Fruit fly (Drosophila melanogaster): ENCODE measurements around the gene MESR3.

The MESR3 gene

DNA sequence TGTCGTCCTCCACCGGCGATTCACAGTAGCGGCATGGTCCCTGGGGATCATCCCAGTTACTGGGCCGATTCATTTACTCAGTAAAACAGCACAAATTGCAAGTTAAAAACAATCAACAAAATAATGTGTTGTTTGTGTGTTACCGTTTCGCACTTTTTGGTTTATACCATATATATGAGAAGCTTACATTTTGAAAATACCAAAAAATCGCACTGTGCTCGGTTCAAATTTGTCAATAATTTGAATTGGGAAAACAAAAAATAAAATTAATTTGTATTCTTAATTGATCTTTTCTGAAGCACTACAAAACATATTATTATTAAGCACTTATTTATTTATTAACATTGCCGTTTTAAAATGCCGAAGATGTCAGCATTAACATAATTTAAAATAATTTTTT is 5.0 kb upstream of the MESR3 start, which contains the start of gene Atac2:
Atac2 (minus strand) TSS at position 144 of the 400 bp plus-strand sequence.
- no peak for TF ChIP-seq CG17801 (GFP tag; optimal IDR thresholded peaks at IDR 0.05; ENCODE audit: partially characterized antibody)

dm6 chr2L:18616019-18616418 is 1.0 kb upstream of the MESR3 start, which contains the start of gene IFT46:
IFT46 (minus strand) TSS chr2L:18616106.
- no peak for TF ChIP-seq CG17801 (GFP tag; optimal IDR thresholded peaks at IDR 0.05; ENCODE audit: partially characterized antibody)

DNA sequence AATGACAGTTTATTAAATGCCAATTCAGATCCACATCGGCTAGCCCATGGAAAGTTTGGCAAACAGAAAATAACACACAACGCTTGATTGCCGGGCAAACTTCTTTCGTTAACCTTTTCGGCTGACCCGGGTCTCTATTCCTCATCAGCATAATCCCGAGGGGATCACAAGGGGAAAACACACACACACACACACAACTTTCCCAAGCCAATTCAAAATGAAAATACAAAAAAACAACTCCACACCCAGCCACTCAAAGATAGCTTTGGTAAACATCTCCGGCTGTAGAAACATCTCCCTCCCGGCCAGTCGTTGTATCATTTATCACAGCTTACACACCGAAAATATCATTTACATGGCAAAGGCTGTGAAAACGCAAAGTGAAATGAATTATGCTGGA is 3.1 kb downstream of the MESR3 start:
- TF ChIP-seq CG17801 (GFP tag; optimal IDR thresholded peaks at IDR 0.05; ENCODE audit: partially characterized antibody) = no peak

DNA sequence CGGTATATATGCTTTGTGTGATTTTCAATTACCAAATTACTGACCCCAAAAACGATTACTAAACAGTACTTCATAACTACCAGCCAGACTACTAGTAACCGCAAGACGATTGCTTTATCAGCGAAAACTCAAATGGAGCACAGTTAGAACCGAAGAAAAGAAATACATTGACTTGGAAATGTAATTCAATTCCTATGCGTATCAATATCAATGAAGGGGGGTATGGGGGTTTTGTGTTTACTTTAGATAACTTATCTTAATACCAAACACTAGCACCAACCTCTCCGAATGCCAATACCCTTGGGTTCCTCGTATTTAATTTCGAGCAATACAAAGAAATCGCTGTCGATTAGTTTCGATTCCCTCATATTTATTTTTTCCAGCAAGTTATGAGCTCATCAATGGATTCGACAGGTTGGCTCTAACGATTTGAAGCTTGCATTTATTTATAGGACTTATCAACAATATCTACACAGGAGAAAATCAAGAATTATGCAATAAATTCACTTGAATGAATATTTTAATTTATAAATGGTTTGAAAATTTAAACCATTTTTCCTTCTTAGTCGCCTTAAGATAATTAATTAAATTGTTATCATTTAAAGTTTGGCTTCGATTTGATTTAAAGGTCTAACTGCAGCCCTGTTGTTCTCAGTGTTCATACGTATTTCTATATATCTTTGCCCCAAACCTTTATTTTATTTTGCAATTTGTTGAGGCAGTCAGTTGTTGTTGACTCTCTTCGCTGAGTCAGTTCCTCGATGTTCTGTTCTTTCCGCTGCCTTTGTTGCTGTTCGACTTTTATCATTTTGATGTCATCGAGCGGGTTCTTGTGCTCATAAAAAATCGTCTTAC is 4.5 kb downstream of the MESR3 start:
- peak; percentile 93 for TF ChIP-seq CG17801 (GFP tag; optimal IDR thresholded peaks at IDR 0.05; ENCODE audit: partially characterized antibody)

DNA sequence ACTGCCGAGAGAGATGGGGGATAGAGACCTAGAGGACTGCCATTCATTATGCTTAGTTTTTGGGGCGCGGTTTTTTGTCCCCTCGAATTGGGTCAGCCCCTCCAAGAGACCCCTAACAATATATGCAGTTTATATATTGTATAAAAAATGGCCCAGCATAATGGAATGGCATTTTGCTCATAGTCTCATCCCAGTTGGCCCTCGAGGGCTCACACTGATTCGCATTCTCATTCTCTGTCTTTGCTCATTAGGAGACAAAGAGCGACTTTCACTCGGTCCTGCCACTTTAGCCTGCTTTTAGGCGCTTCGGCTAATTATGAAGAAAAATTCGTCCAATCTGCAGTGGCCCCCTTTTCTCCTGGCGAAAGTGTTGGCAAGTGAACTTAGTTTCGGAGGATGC is 6.4 kb downstream of the MESR3 start:
- TF ChIP-seq CG17801 (GFP tag; optimal IDR thresholded peaks at IDR 0.05; ENCODE audit: partially characterized antibody) = no peak

dm6 chr2L:18624362-18624761 is 7.3 kb downstream of the MESR3 start:
- no peak for TF ChIP-seq CG17801 (GFP tag; optimal IDR thresholded peaks at IDR 0.05; ENCODE audit: partially characterized antibody)

DNA sequence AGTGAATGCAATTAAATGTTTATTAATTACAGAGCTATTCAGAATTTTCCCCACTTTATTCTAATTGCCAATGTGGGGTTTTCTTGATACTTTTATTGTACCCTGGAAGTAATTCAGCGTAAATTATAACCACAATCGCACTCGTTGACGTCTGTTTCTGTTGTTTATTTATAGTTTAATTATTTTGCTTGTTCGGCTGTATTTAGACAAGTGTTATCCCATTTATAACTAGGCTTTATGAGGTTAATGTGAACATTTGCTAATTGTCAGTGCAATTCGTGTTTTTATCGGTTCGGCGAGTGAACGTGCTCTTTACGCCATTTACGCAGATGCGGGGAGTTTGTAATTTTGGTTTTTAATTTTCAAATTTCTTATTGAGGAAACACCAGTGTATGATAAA is 8.0 kb downstream of the MESR3 start:
- TF ChIP-seq CG17801 (GFP tag; optimal IDR thresholded peaks at IDR 0.05; ENCODE audit: partially characterized antibody) = no peak

DNA sequence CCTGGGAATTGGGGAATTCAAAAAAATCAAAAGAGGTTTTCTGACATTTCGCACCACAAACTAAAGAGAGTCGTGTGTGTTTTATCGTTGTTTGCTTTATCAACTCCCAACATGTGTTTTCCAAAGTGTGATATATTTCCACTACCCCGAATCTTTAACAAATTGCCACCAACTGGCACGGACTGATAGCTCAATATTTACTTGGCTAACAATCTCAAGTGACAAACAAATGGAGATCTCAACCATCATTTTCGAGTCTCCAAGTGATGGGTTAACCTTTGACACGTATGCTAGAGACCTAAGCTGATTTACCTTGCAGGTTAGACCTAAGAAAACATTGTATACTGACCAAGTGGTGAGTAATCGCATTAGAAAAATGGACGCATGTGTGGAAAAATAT is 8.4 kb downstream of the MESR3 start:
- TF ChIP-seq CG17801 (GFP tag; optimal IDR thresholded peaks at IDR 0.05; ENCODE audit: partially characterized antibody) = no peak

dm6 chr2L:18626987-18627386 is 9.9 kb downstream of the MESR3 start:
- no peak for TF ChIP-seq CG17801 (GFP tag; optimal IDR thresholded peaks at IDR 0.05; ENCODE audit: partially characterized antibody)

dm6 chr2L:18628104-18628503 is 11.0 kb downstream of the MESR3 start:
- TF ChIP-seq CG17801 (GFP tag; optimal IDR thresholded peaks at IDR 0.05; ENCODE audit: partially characterized antibody) = no peak

dm6 chr2L:18629144-18629543 is 12.1 kb downstream of the MESR3 start:
- TF ChIP-seq CG17801 (GFP tag; optimal IDR thresholded peaks at IDR 0.05; ENCODE audit: partially characterized antibody) = no peak

- no peak for TF ChIP-seq CG17801 (GFP tag; optimal IDR thresholded peaks at IDR 0.05; ENCODE audit: partially characterized antibody)
Observed at dm6 chr2L:18630611-18631221, 13.7 kb downstream of the MESR3 start.

dm6 chr2L:18632389-18632788 is 15.3 kb downstream of the MESR3 start:
- peak; percentile 26 for TF ChIP-seq CG17801 (GFP tag; optimal IDR thresholded peaks at IDR 0.05; ENCODE audit: partially characterized antibody)

- no peak for TF ChIP-seq CG17801 (GFP tag; optimal IDR thresholded peaks at IDR 0.05; ENCODE audit: partially characterized antibody)
Observed at dm6 chr2L:18638945-18639344, 21.9 kb downstream of the MESR3 start.

DNA sequence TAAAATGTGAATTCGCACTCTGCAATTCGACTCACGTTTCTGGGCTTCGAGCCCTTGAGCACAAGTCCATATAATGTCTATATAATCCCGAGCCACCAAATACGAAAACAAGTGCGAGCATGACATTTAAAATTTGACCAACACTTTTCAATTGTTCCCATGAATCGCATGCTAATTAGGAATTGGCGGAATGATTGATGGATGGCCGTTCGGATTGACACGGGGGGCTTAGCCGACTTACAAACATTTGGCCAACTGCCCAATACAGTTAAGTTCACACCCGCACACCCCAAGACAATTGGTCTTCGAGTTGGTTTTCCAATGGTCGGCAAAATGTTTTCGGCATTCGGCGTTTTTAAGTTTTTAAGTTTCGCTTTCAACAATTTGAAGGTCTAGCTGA is 24.0 kb downstream of the MESR3 start:
- TF ChIP-seq CG17801 (GFP tag; optimal IDR thresholded peaks at IDR 0.05; ENCODE audit: partially characterized antibody) = no peak

DNA sequence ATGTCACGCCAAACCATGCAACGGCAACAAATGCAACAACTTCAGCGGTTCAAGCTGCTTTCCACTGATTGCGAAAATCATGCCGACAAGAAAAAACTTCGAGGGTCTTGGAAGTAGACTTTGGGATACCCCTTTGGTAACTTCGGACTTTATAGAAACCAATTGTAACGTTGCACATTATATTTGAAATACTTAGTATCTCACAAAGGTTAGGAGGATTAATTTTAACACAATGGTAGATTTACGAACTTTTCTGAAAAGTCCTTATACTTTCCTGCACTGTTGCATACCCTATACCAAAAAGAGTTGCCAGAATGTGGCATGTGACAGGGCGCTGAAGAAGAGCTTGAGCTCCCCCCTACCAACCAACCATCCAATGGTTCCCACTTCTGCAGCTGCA is 28.4 kb downstream of the MESR3 start:
- TF ChIP-seq CG17801 (GFP tag; optimal IDR thresholded peaks at IDR 0.05; ENCODE audit: partially characterized antibody) = no peak

Data from ovary, adult (tissue).